Fruit fly (Drosophila melanogaster): Measurements from ENCODE around the gene CG32320.

dm6 chr3L:1442906-1443305 lies 44.5 kb downstream of the CG32320 start:
- TF ChIP-seq pan (optimal IDR thresholded peaks at IDR 0.05) (peak; percentile 94), usp (GFP tag; optimal IDR thresholded peaks at IDR 0.05) (no peak), Dll (optimal IDR thresholded peaks at IDR 0.05) (no peak), psq (optimal IDR thresholded peaks at IDR 0.05) (no peak), CG8478 (optimal IDR thresholded peaks at IDR 0.05) (no peak), EcR (GFP tag; optimal IDR thresholded peaks at IDR 0.05) (no peak)

Measured in whole organism.